Worm (Caenorhabditis elegans) whole organism, early embryonic: ENCODE results near the gene C05C12.5.

Experiments used
- B0310.2 ChIP-seq: sonication (generic microtip); optimal IDR thresholded peaks from 2 replicates; lab custom pipeline; 2016; ENCODE audit warnings: mild to moderate bottlenecking, missing genetic modification characterization, missing compliant biosample characterization
- F13C5.2 ChIP-seq: sonication (generic microtip); optimal IDR thresholded peaks from 2 replicates; lab custom pipeline; 2017; ENCODE audit warnings: mild to moderate bottlenecking, missing genetic modification characterization, inconsistent platforms, missing compliant biosample characterization
- aly-1 ChIP-seq: sonication (generic microtip); optimal IDR thresholded peaks from 2 replicates; lab custom pipeline; 2016; ENCODE audit warnings: missing genetic modification characterization, missing compliant biosample characterization
- ama-1 ChIP-seq: fragments of 150-350 bp; optimal IDR thresholded peaks from 2 replicates; lab custom pipeline; 2014
- ceh-13 ChIP-seq: fragments of 200-800 bp; sonication (Bioruptor generic); optimal IDR thresholded peaks from 2 replicates; lab custom pipeline; 2018; ENCODE audit warnings: mild to moderate bottlenecking, missing genetic modification characterization, missing compliant biosample characterization
- ceh-36 ChIP-seq: sonication (generic microtip); optimal IDR thresholded peaks from 2 replicates; lab custom pipeline; 2016; ENCODE audit warnings: missing genetic modification characterization, inconsistent platforms, missing compliant biosample characterization
- ets-7 ChIP-seq: sonication (generic microtip); optimal IDR thresholded peaks from 2 replicates; lab custom pipeline; 2016; ENCODE audit warnings: missing genotype, missing genetic modification characterization, missing compliant biosample characterization
- flt-1 ChIP-seq: fragments of 200-800 bp; sonication (Bioruptor generic); IDR thresholded peaks from 2 replicates; pipeline ENCODE4 v1.3.6; 2022; ENCODE audit warnings: missing genetic modification characterization, missing compliant biosample characterization
- hmbx-1 ChIP-seq: sonication (generic microtip); optimal IDR thresholded peaks from 2 replicates; lab custom pipeline; 2016; ENCODE audit warnings: mild to moderate bottlenecking, missing genetic modification characterization, missing compliant biosample characterization
- hmg-4 ChIP-seq: fragments of 200-800 bp; sonication (Bioruptor generic); optimal IDR thresholded peaks from 2 replicates; lab custom pipeline; 2018; ENCODE audit warnings: mild to moderate bottlenecking, missing genetic modification characterization, missing compliant biosample characterization
- scrt-1 ChIP-seq: fragments of 200-800 bp; sonication (Bioruptor generic); IDR thresholded peaks from 2 replicates; pipeline ENCODE4 v1.3.6; 2022; ENCODE audit warnings: missing genetic modification characterization, missing compliant biosample characterization
- tra-4 ChIP-seq: sonication (generic microtip); optimal IDR thresholded peaks from 2 replicates; lab custom pipeline; 2017; ENCODE audit warnings: missing genetic modification characterization, missing compliant biosample characterization

DNA sequence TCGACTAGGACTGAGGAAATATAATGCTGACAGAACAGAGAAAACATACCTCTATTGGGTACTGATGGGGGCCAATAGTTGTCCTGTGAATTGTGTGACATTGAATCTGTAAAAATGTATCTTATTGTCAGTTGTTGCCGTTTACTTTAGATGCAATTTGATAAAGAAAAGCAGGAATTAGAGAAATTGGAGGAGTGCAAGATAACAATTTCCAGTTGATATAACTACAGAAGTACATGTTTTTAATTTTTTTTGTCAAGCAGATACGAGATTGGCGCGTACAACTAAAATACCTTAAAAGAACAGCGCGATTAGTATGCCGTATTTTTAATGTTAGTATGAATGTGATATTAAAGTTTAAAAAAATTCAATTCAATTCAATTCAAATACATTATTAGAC lies 42.9 kb downstream of the C05C12.5 start, which contains the start of gene zip-6:
- TF ChIP-seq ceh-13 (GFP tag; lab: Kevin White, UChicago) = no peak
- no peak for TF ChIP-seq tra-4 (tag; lab: Kevin White, UChicago)
- no peak for TF ChIP-seq aly-1
- no peak for TF ChIP-seq ama-1 (lab: Kevin White, UChicago)
- TF ChIP-seq B0310.2 (tag; lab: Kevin White, UChicago) = no peak
- TF ChIP-seq ets-7 (tag; lab: Kevin White, UChicago) = no peak
- no peak for TF ChIP-seq F13C5.2
- no peak for TF ChIP-seq hmbx-1 (tag; lab: Kevin White, UChicago)
- no peak for TF ChIP-seq flt-1
- TF ChIP-seq ceh-36 (tag; lab: Kevin White, UChicago) = no peak
- no peak for TF ChIP-seq hmg-4
- TF ChIP-seq scrt-1 (GFP tag; lab: Robert Waterston, UW) = no peak
